Worm (Caenorhabditis elegans): ENCODE measurements around the gene F46C5.6.

DNA sequence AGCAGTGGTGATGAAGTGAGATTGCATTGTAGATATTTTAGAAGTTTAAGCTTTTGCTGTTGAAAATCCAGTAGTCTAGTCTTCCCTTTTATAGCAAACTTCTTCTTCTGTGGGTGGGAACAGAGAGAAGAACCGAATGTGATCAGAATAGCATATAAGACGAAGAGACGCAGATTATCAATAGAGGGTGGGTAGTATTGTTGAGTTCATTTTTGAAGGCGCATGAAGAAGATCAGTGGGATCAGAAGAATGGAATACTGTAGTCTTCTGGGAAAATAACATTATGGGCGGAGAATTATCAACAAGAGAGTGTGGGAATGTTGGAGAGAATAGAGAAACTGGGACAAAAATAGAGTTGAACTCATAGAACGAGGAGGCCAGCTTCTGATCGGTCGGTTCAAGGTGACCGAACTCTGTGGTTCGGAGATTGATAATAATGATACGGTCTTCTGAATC lies 23.1 kb downstream of the F46C5.6 start, which contains the start of gene F46C5.1:
- TF ChIP-seq lsy-12 (tag; optimal IDR thresholded peaks at IDR 0.05) (no peak), nfya-1 (tag; optimal IDR thresholded peaks at IDR 0.05; ENCODE audit: insufficient read depth) (peak; percentile 16), lin-39 (tag; optimal IDR thresholded peaks at IDR 0.05) (no peak), nhr-237 (tag; optimal IDR thresholded peaks at IDR 0.05) (no peak), nhr-76 (tag; optimal IDR thresholded peaks at IDR 0.05) (no peak)
